Fruit fly (Drosophila melanogaster): Measurements from ENCODE around the gene Taf3.

- TF ChIP-seq CTCF (optimal IDR thresholded peaks at IDR 0.05) (no peak), CG8478 (optimal IDR thresholded peaks at IDR 0.05) (no peak)
Measured at dm6 chr4:487480-487879, 20.9 kb upstream of the Taf3 start.

All from S2 (cell line).